Worm (Caenorhabditis elegans): ENCODE results near the gene acdh-6.

- TF ChIP-seq gei-17 (GFP tag; optimal IDR thresholded peaks at IDR 0.05): no peak
- no peak for TF ChIP-seq athp-1 (tag; optimal IDR thresholded peaks at IDR 0.05)
- TF ChIP-seq Y67H2A.10 (GFP tag; conservative IDR thresholded peaks at IDR 0.05): no peak
- no peak for TF ChIP-seq bed-1 (GFP tag; IDR thresholded peaks at IDR 0.05)
- no peak for TF ChIP-seq bed-2 (GFP tag; IDR thresholded peaks at IDR 0.05)
- no peak for TF ChIP-seq B0019.2 (GFP tag; conservative IDR thresholded peaks at IDR 0.05)
- no peak; the same call in 1 of the 2 replicates for TF ChIP-seq madf-6 (GFP tag; IDR thresholded peaks at IDR 0.05)
- TF ChIP-seq F39B2.1 (GFP tag; IDR thresholded peaks at IDR 0.05): no peak
Observed at ce11 chrIII:8512279-8512942, 48.5 kb upstream of the acdh-6 start.

All from whole organism, young adult.